Worm (Caenorhabditis elegans) whole organism, L1 larva: ENCODE results near the gene F48C5.2.
A peak's percentile ranks its signal among the peaks of the same experiment; 100 is the strongest.

ENCODE experiments used
- C04F5.9 ChIP-seq: sonication (generic microtip); optimal IDR thresholded peaks from 2 replicates; lab custom pipeline; 2016; ENCODE audit warnings: missing genetic modification characterization, missing compliant biosample characterization
- F16B12.6 ChIP-seq: fragments of 150-350 bp; optimal IDR thresholded peaks from 2 replicates; lab custom pipeline; 2014; ENCODE audit warnings: missing biosample characterization, missing genetic modification characterization
- aly-2 ChIP-seq: fragments of 150-350 bp; optimal IDR thresholded peaks from 2 replicates; lab custom pipeline; 2014; ENCODE audit warnings: missing biosample characterization, missing genetic modification characterization
- ceh-8 ChIP-seq: fragments of 200-800 bp; sonication (Bioruptor generic); optimal IDR thresholded peaks from 2 replicates; lab custom pipeline; 2018; ENCODE audit warnings: mild to moderate bottlenecking, missing genetic modification characterization, moderate library complexity, missing compliant biosample characterization
- ces-1 ChIP-seq: fragments of 150-350 bp; optimal IDR thresholded peaks from 2 replicates; lab custom pipeline; 2014; ENCODE audit warnings: missing biosample characterization, missing genetic modification reagents, missing genetic modification characterization
- dsc-1 ChIP-seq: sonication (generic microtip); optimal IDR thresholded peaks from 2 replicates; lab custom pipeline; 2016; ENCODE audit warnings: mild to moderate bottlenecking, missing genetic modification characterization, missing compliant biosample characterization
- efl-1 ChIP-seq, 4 experiments: fragments of 150-350 bp; optimal IDR thresholded peaks in 3 of 4; peaks in 1 of 4; 1 replicate in 1 of 4; 2 replicates in 3 of 4; lab custom pipeline; 2014; ENCODE audit warnings: missing biosample characterization in 2 of 4, missing genetic modification characterization in 2 of 4, missing genetic modification reagents in 2 of 4
- elt-2 ChIP-seq: sonication (generic microtip); optimal IDR thresholded peaks from 2 replicates; lab custom pipeline; 2016; ENCODE audit warnings: missing genetic modification characterization, mild to moderate bottlenecking, inconsistent platforms, missing compliant biosample characterization, missing genetic modification reagents
- elt-3 ChIP-seq, 6 experiments: fragments of 150-350 bp in 1 of 6; sonication (generic microtip); optimal IDR thresholded peaks; 2 replicates each; lab custom pipeline; 2017 to 2018; ENCODE audit warnings: missing biosample characterization in 6 of 6, missing genetic modification characterization in 6 of 6, inconsistent platforms in 1 of 6
- fkh-10 ChIP-seq: sonication (generic microtip); optimal IDR thresholded peaks from 2 replicates; lab custom pipeline; 2017; ENCODE audit warnings: missing biosample characterization, missing genetic modification reagents, missing genetic modification characterization
- hpl-2 ChIP-seq: fragments of 150-350 bp; optimal IDR thresholded peaks from 2 replicates; lab custom pipeline; 2014; ENCODE audit warnings: missing biosample characterization, missing genetic modification reagents, missing genetic modification characterization
- isw-1 ChIP-seq: fragments of 200-800 bp; sonication (Bioruptor generic); IDR thresholded peaks from 2 replicates; pipeline ENCODE4 v1.3.6; 2022; ENCODE audit warnings: missing genetic modification characterization, missing compliant biosample characterization
- jun-1 ChIP-seq: fragments of 150-350 bp; optimal IDR thresholded peaks from 2 replicates; lab custom pipeline; 2014; ENCODE audit warnings: missing biosample characterization, missing genetic modification reagents, missing genetic modification characterization
- lin-14 ChIP-seq: fragments of 200-800 bp; sonication (Bioruptor generic); optimal IDR thresholded peaks from 2 replicates; lab custom pipeline; 2018; ENCODE audit warnings: mild to moderate bottlenecking, missing genetic modification characterization, moderate library complexity, missing compliant biosample characterization
- lin-15B ChIP-seq: fragments of 150-350 bp; sonication (generic microtip); optimal IDR thresholded peaks from 3 replicates; lab custom pipeline; 2014; ENCODE audit warnings: missing biosample characterization, missing genetic modification characterization
- lin-35 ChIP-seq, 2 experiments: fragments of 150-350 bp; optimal IDR thresholded peaks; 2 replicates each; lab custom pipeline; 2014; ENCODE audit warnings: missing biosample characterization in 2 of 2, missing genetic modification characterization in 2 of 2, missing genetic modification reagents in 2 of 2
- lir-3 ChIP-seq: sonication (generic microtip); optimal IDR thresholded peaks from 2 replicates; lab custom pipeline; 2016; ENCODE audit warnings: mild to moderate bottlenecking, missing genetic modification characterization, moderate library complexity, missing compliant biosample characterization; ENCODE audit not compliant: poor library complexity
- lsy-2 ChIP-seq, 2 experiments: fragments of 150-350 bp; optimal IDR thresholded peaks; 2 replicates each; lab custom pipeline; 2014; ENCODE audit warnings: missing biosample characterization in 2 of 2, missing genetic modification characterization in 2 of 2
- nhr-11 ChIP-seq: fragments of 150-350 bp; optimal IDR thresholded peaks from 2 replicates; lab custom pipeline; 2014; ENCODE audit warnings: missing biosample characterization, missing genetic modification characterization
- nhr-19 ChIP-seq: fragments of 200-800 bp; sonication (Bioruptor generic); conservative IDR thresholded peaks from 2 replicates; pipeline ENCODE4 v1.3.6; 2022; ENCODE audit warnings: missing genetic modification characterization, missing compliant biosample characterization
- nhr-20 ChIP-seq: sonication (generic microtip); optimal IDR thresholded peaks from 2 replicates; lab custom pipeline; 2016; ENCODE audit warnings: mild to moderate bottlenecking, missing genetic modification characterization, missing compliant biosample characterization
- nhr-71 ChIP-seq: sonication (generic microtip); optimal IDR thresholded peaks from 2 replicates; lab custom pipeline; 2016; ENCODE audit warnings: mild to moderate bottlenecking, missing genetic modification characterization, moderate library complexity, missing compliant biosample characterization
- nhr-84 ChIP-seq: sonication (generic microtip); optimal IDR thresholded peaks from 2 replicates; lab custom pipeline; 2017; ENCODE audit warnings: missing biosample characterization, missing genetic modification characterization
- rnt-1 ChIP-seq: sonication (generic microtip); optimal IDR thresholded peaks from 2 replicates; lab custom pipeline; 2016; ENCODE audit warnings: mild to moderate bottlenecking, missing genetic modification characterization, moderate library complexity, missing compliant biosample characterization
- snpc-4 ChIP-seq: fragments of 150-350 bp; optimal IDR thresholded peaks from 2 replicates; lab custom pipeline; 2014; ENCODE audit warnings: missing biosample characterization, missing genetic modification characterization
- snu-23 ChIP-seq: sonication (generic microtip); optimal IDR thresholded peaks from 2 replicates; lab custom pipeline; 2016; ENCODE audit warnings: missing genetic modification characterization, missing compliant biosample characterization
- swsn-7 ChIP-seq: sonication (generic microtip); optimal IDR thresholded peaks from 2 replicates; lab custom pipeline; 2016; ENCODE audit warnings: missing genetic modification characterization, missing compliant biosample characterization
- unc-130 ChIP-seq: fragments of 150-350 bp; optimal IDR thresholded peaks from 2 replicates; lab custom pipeline; 2017; ENCODE audit warnings: missing biosample characterization, missing genetic modification characterization, inconsistent platforms
- unc-62 ChIP-seq: fragments of 150-350 bp; optimal IDR thresholded peaks from 2 replicates; lab custom pipeline; 2014; ENCODE audit warnings: missing biosample characterization, missing genetic modification reagents, missing genetic modification characterization
- unc-98 ChIP-seq: fragments of 200-800 bp; sonication (Bioruptor generic); IDR thresholded peaks from 2 replicates; pipeline ENCODE4 v1.3.6; 2022; ENCODE audit warnings: missing genetic modification characterization, missing compliant biosample characterization
- zag-1 ChIP-seq: fragments of 150-350 bp; optimal IDR thresholded peaks from 2 replicates; lab custom pipeline; 2014; ENCODE audit warnings: missing biosample characterization, missing genetic modification characterization
- ztf-11 ChIP-seq, 2 experiments: sonication (generic microtip); optimal IDR thresholded peaks; 2 replicates each; lab custom pipeline; 2016 to 2017; ENCODE audit warnings: missing genetic modification characterization in 2 of 2, missing biosample characterization in 1 of 2, missing compliant biosample characterization in 1 of 2
- ztf-4 ChIP-seq: fragments of 150-350 bp; optimal IDR thresholded peaks from 2 replicates; lab custom pipeline; 2014; ENCODE audit warnings: missing biosample characterization, missing genetic modification characterization

F48C5.2 gene

ce11 chrX:11409457-11409856 lies 44.7 kb downstream of the F48C5.2 start:
- peak in 1 of 2 experiments; percentile 44 for TF ChIP-seq lsy-2 (tag; optimal IDR thresholded peaks at IDR 0.05; lab: Kevin White, UChicago)
- TF ChIP-seq ceh-8 (GFP tag; lab: Kevin White, UChicago), result no peak
- no peak for TF ChIP-seq F16B12.6
- TF ChIP-seq elt-2 (tag; lab: Kevin White, UChicago), result peak; percentile 37
- no peak for TF ChIP-seq nhr-84 (tag; lab: Kevin White, UChicago)
- peak; percentile 55 for TF ChIP-seq jun-1 (tag; lab: Kevin White, UChicago)
- TF ChIP-seq lin-35 (GFP tag; optimal IDR thresholded peaks at IDR 0.05; lab: Kevin White, UChicago), result peak in 1 of 2 experiments; percentile 35
- peak; percentile 62 for TF ChIP-seq nhr-71 (tag; lab: Kevin White, UChicago)
- TF ChIP-seq efl-1 (optimal IDR thresholded peaks at IDR 0.05; lab: Kevin White, UChicago), result no peak
- TF ChIP-seq efl-1 (GFP tag; optimal IDR thresholded peaks at IDR 0.05 in 1 of 2; lab: Kevin White, UChicago), result peak in 1 of 2 experiments; percentile 55
- TF ChIP-seq unc-62 (GFP tag; lab: Kevin White, UChicago), result no peak
- TF ChIP-seq snu-23 (GFP tag; lab: Kevin White, UChicago), result peak; percentile 32
- peak; percentile 39 for TF ChIP-seq nhr-20
- TF ChIP-seq rnt-1 (tag; lab: Kevin White, UChicago), result peak; percentile 58
- TF ChIP-seq unc-130 (tag; lab: Kevin White, UChicago), result peak; percentile 63
- TF ChIP-seq ztf-11 (tag; optimal IDR thresholded peaks at IDR 0.05; lab: Kevin White, UChicago), result no peak
- peak; percentile 3 for TF ChIP-seq ztf-4
- peak; percentile 4 for TF ChIP-seq lir-3 (tag; lab: Kevin White, UChicago)
- TF ChIP-seq lin-14, result peak; percentile 47
- TF ChIP-seq nhr-19 (GFP tag; lab: Robert Waterston, UW), result peak; percentile 38; the same call in 1 of the 2 replicates
- peak in 1 of 6 experiments; percentile 24 for TF ChIP-seq elt-3 (tag; optimal IDR thresholded peaks at IDR 0.05; lab: Kevin White, UChicago)

DNA sequence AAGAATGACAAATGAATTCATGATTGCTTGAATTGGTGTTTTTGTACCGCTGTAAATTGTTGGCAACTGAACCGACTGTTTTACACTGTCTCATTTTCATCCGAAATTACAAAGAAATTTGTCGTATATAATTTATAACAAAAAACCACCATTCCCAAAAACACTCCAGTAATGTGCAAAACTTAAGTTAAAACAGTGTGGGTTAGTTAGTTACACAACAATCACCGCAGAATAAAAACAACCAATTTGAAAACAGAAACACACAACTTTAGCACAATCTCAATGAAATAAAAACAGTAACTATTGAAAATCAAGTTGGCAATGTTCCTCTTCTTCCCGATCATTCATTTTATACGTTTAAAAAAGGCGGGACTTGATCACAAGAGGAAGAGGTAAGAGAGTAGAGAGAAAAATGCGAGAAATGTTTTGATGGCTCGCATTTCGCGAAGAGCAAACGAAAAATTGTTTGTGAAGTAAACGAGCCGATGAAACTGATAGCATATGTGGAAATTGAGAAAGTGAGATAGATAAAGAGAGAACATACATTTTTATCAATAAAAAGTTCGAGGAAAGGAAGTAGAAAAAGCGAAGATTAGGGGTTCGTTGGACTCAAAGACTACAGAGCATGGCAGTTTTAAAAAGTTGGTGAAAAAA lies 46.3 kb downstream of the F48C5.2 start, which contains the start of gene F08B12.4:
Gene F08B12.4, minus strand, starts transcription at position 51 of the 654 bp plus-strand sequence.
- TF ChIP-seq efl-1 (optimal IDR thresholded peaks at IDR 0.05; lab: Kevin White, UChicago), result no peak
- TF ChIP-seq efl-1 (GFP tag; optimal IDR thresholded peaks at IDR 0.05 in 1 of 2; lab: Kevin White, UChicago), result peak in 1 of 2 experiments; percentile 93
- peak; percentile 85 for TF ChIP-seq elt-2 (tag; lab: Kevin White, UChicago)
- peak in 1 of 2 experiments; percentile 43 for TF ChIP-seq lsy-2 (tag; optimal IDR thresholded peaks at IDR 0.05; lab: Kevin White, UChicago)
- peak; percentile 0 for TF ChIP-seq snu-23 (GFP tag; lab: Kevin White, UChicago)
- no peak for TF ChIP-seq nhr-19 (GFP tag; lab: Robert Waterston, UW)
- TF ChIP-seq lin-14, result peak; percentile 44
- peak; percentile 43 for TF ChIP-seq jun-1 (tag; lab: Kevin White, UChicago)
- TF ChIP-seq lin-15B (tag; lab: Kevin White, UChicago), result no peak

DNA sequence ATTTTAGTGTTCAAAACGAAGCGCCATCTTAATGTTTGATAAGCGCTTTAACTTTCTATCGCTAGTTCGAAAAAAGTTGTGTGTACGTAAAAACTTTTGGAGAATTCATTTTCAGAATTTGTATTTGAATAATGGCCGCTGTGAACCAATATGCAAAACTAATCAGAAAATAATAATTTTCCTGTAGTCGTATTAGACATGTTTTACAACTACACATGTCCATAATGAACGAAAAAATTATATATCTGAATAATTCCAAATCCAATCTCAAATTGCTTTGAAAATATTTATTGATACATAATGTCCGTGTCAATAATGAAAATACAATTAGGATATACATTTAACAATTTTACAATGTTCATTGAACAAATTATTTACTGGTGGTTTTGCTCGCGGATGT lies 47.3 kb downstream of the F48C5.2 start:
- no peak for TF ChIP-seq hpl-2 (GFP tag; lab: Kevin White, UChicago)
- TF ChIP-seq lsy-2 (tag; optimal IDR thresholded peaks at IDR 0.05; lab: Kevin White, UChicago), result no peak
- TF ChIP-seq elt-3 (tag; optimal IDR thresholded peaks at IDR 0.05; lab: Kevin White, UChicago), result no peak
- no peak for TF ChIP-seq swsn-7 (tag; lab: Kevin White, UChicago)
- TF ChIP-seq dsc-1 (tag; lab: Kevin White, UChicago), result no peak
- no peak for TF ChIP-seq snpc-4
- TF ChIP-seq nhr-71 (tag; lab: Kevin White, UChicago), result no peak
- TF ChIP-seq unc-98 (GFP tag; lab: Robert Waterston, UW), result no peak
- TF ChIP-seq nhr-11 (tag; lab: Kevin White, UChicago), result no peak
- no peak for TF ChIP-seq ces-1 (GFP tag; lab: Kevin White, UChicago)
- TF ChIP-seq isw-1 (GFP tag; lab: Robert Waterston, UW), result no peak
- TF ChIP-seq aly-2 (tag; lab: Kevin White, UChicago), result no peak
- TF ChIP-seq ceh-8 (GFP tag; lab: Kevin White, UChicago), result no peak
- TF ChIP-seq F16B12.6, result no peak
- no peak for TF ChIP-seq zag-1 (tag; lab: Kevin White, UChicago)
- TF ChIP-seq, all 84 proteins: peak for 0

DNA sequence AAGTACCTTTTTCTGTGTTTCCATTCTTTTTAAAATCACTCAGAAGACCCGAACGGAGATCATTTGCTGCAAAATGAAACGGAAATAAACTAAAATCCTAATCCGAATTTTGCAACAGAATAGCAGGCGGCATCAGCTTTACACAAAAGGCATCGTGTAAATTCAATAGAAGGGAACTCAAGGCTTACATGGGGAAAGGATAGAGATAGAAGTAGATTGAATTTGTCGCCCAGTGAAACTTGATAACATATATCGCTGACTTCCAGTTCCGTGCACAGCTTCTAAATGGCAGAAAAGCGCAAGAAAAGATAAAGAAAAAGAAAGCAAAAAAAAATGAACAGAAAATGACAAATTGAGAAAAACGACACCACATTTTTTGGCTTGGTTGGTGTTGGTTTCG lies 48.2 kb downstream of the F48C5.2 start, which contains the start of gene slo-2:
Gene slo-2, minus strand, starts transcription at position 24 of the 400 bp plus-strand sequence.
- TF ChIP-seq C04F5.9 (no peak), lin-14 (peak; percentile 55), fkh-10 (peak; percentile 39), efl-1 (optimal IDR thresholded peaks at IDR 0.05; lab: Kevin White, UChicago) (no peak), efl-1 (GFP tag; optimal IDR thresholded peaks at IDR 0.05 in 1 of 2; lab: Kevin White, UChicago) (peak in 1 of 2 experiments; percentile 25)
